Worm (Caenorhabditis elegans): ENCODE measurements around the gene str-185.

Gene str-185

DNA sequence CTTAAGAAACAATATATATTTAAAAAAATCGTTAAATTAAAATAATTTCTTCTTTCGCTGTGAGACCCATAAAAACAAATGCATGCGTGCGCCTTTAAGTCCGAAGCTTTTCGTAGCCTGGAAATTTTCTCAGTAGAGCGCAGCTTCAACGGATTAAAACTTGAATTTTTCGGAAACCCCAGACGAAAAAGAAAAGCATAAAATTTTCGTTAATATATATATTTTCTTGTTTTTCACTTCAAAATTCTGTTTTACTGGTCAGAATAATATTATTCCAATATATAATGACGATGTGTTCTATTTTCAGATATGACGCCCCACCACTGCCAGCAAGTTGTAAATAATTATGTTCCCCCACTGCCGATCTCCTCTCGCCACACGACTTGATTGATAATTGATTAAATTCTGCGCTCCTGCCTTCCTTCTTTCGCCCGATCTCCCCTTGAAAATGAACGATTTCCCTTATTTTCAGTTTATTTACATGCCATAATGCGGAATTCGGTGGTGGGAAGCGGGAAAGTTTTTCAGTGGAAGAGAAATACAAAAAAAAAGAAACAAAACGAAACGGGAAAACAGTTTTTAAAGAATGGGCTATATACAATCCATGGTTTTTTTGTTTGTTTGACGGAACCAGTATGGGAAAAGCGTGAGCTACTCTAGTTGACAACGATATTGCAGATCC, 38.4 kb upstream of the str-185 start (continued):
- peak; percentile 14; the same call in 1 of the 2 replicates for TF ChIP-seq hmg-1.2 (GFP tag; IDR thresholded peaks at IDR 0.05)
- TF ChIP-seq nfya-2 (GFP tag; IDR thresholded peaks at IDR 0.05) = no peak
- TF ChIP-seq hsf-1 (GFP tag; IDR thresholded peaks at IDR 0.05) = peak; percentile 53
- peak; percentile 98 for TF ChIP-seq ama-1 (optimal IDR thresholded peaks at IDR 0.05)
- peak in 1 of 2 experiments; percentile 13 for TF ChIP-seq ama-1 (GFP tag; optimal IDR thresholded peaks at IDR 0.05)
- TF ChIP-seq F39B2.1 (GFP tag; IDR thresholded peaks at IDR 0.05) = no peak
- TF ChIP-seq let-607 (tag; optimal IDR thresholded peaks at IDR 0.05) = peak; percentile 7 to 43
- peak; percentile 75 for TF ChIP-seq Y53G8AR.9 (GFP tag; conservative IDR thresholded peaks at IDR 0.05)
- TF ChIP-seq fkh-3 (tag; optimal IDR thresholded peaks at IDR 0.05) = no peak
- TF ChIP-seq hmg-20 (GFP tag; IDR thresholded peaks at IDR 0.05) = no peak
- TF ChIP-seq mel-28 (tag; optimal IDR thresholded peaks at IDR 0.05; ENCODE audit: borderline replicate concordance) = no peak
- TF ChIP-seq madf-3 (GFP tag; IDR thresholded peaks at IDR 0.05) = peak; percentile 63; the same call in 1 of the 2 replicates
- no peak; the same call in 1 of the 2 replicates for TF ChIP-seq pbrm-1 (GFP tag; IDR thresholded peaks at IDR 0.05)
- 0 out of 2 replicates have a peak, but pooled peaks have one; percentile 21 for TF ChIP-seq nfyb-1 (GFP tag; IDR thresholded peaks at IDR 0.05)
- TF ChIP-seq ceh-40 (GFP tag; IDR thresholded peaks at IDR 0.05) = no peak
- TF ChIP-seq nhr-27 (tag; optimal IDR thresholded peaks at IDR 0.05) = no peak
- TF ChIP-seq aptf-2 (GFP tag; conservative IDR thresholded peaks at IDR 0.05) = no peak
- peak; percentile 33; the same call in 1 of the 2 replicates for TF ChIP-seq D2030.7 (GFP tag; IDR thresholded peaks at IDR 0.05)
- TF ChIP-seq xnd-1 (tag; optimal IDR thresholded peaks at IDR 0.05) = peak; percentile 67
- no peak for TF ChIP-seq snpc-1.3 (tag; optimal IDR thresholded peaks at IDR 0.05; ENCODE audit: insufficient read depth)
- TF ChIP-seq lin-40 (tag; optimal IDR thresholded peaks at IDR 0.05) = peak; percentile 65
- peak; percentile 16 for TF ChIP-seq F22D6.2 (tag; optimal IDR thresholded peaks at IDR 0.05)
- TF ChIP-seq ceh-58 (GFP tag; IDR thresholded peaks at IDR 0.05) = no peak
- no peak for TF ChIP-seq akir-1 (GFP tag; optimal IDR thresholded peaks at IDR 0.05)
- peak; percentile 34 for TF ChIP-seq efl-1 (GFP tag; optimal IDR thresholded peaks at IDR 0.05)
- TF ChIP-seq hlh-12 (tag; optimal IDR thresholded peaks at IDR 0.05) = no peak
- peak; percentile 59 for TF ChIP-seq madf-8 (GFP tag; conservative IDR thresholded peaks at IDR 0.05)
- peak; percentile 34 for TF ChIP-seq madf-10 (tag; optimal IDR thresholded peaks at IDR 0.05)
- no peak for TF ChIP-seq gei-17 (GFP tag; optimal IDR thresholded peaks at IDR 0.05)
- TF ChIP-seq cebp-1 (GFP tag; IDR thresholded peaks at IDR 0.05) = peak; percentile 42; the same call in 1 of the 2 replicates
- peak; percentile 81 for TF ChIP-seq cebp-1 (tag; optimal IDR thresholded peaks at IDR 0.05)
- peak; percentile 65 for TF ChIP-seq nhr-90 (tag; optimal IDR thresholded peaks at IDR 0.05)
- no peak for TF ChIP-seq F10E7.11 (tag; optimal IDR thresholded peaks at IDR 0.05)
- no peak for TF ChIP-seq T07F8.4 (tag; optimal IDR thresholded peaks at IDR 0.05)
- no peak for TF ChIP-seq hrde-1 (tag; optimal IDR thresholded peaks at IDR 0.05; ENCODE audit: borderline replicate concordance)
- peak; percentile 82 for TF ChIP-seq B0035.1 (tag; optimal IDR thresholded peaks at IDR 0.05)
- TF ChIP-seq Y67H2A.10 (GFP tag; conservative IDR thresholded peaks at IDR 0.05) = no peak
- TF ChIP-seq bed-2 (GFP tag; IDR thresholded peaks at IDR 0.05) = no peak
- no peak for TF ChIP-seq sea-2 (GFP tag; IDR thresholded peaks at IDR 0.05)
- no peak for TF ChIP-seq cebp-2 (GFP tag; IDR thresholded peaks at IDR 0.05)
- TF ChIP-seq tbp1 (GFP tag; optimal IDR thresholded peaks at IDR 0.05) = peak; percentile 60
